Worm (Caenorhabditis elegans) whole organism, mixed stage, embryonic: ENCODE measurements around the gene fbxb-11.
A peak's percentile ranks its signal among the peaks of the same experiment; 100 is the strongest.

Experiments
- blmp-1 ChIP-seq: fragments of 150-350 bp; optimal IDR thresholded peaks from 2 replicates; lab custom pipeline; 2014; ENCODE audit warnings: missing biosample characterization, missing genetic modification characterization
- ceh-39 ChIP-seq: fragments of 150-350 bp; optimal IDR thresholded peaks from 2 replicates; lab custom pipeline; 2014; ENCODE audit warnings: missing biosample characterization, missing genetic modification characterization
- ceh-43 ChIP-seq: fragments of 200-800 bp; sonication (Bioruptor generic); optimal IDR thresholded peaks from 2 replicates; lab custom pipeline; 2018; ENCODE audit warnings: mild to moderate bottlenecking, missing genetic modification characterization, moderate library complexity, missing compliant biosample characterization
- ceh-83 ChIP-seq: fragments of 200-800 bp; sonication (Bioruptor generic); optimal IDR thresholded peaks from 2 replicates; lab custom pipeline; 2018; ENCODE audit warnings: mild to moderate bottlenecking, missing genetic modification characterization, missing compliant biosample characterization
- ces-1 ChIP-seq: fragments of 150-350 bp; optimal IDR thresholded peaks from 2 replicates; lab custom pipeline; 2014; ENCODE audit warnings: missing biosample characterization, missing genetic modification reagents, missing genetic modification characterization
- cnd-1 ChIP-seq: fragments of 200-800 bp; sonication (Bioruptor generic); optimal IDR thresholded peaks from 2 replicates; lab custom pipeline; 2018; ENCODE audit warnings: mild to moderate bottlenecking, missing genetic modification characterization, missing compliant biosample characterization
- drap-1 ChIP-seq: fragments of 200-800 bp; sonication (Bioruptor generic); optimal IDR thresholded peaks from 3 replicates; lab custom pipeline; 2018; ENCODE audit warnings: mild to moderate bottlenecking, missing genetic modification characterization, missing compliant biosample characterization
- elt-3 ChIP-seq: fragments of 150-350 bp; optimal IDR thresholded peaks from 2 replicates; lab custom pipeline; 2014; ENCODE audit warnings: missing biosample characterization, missing genetic modification characterization
- flh-1 ChIP-seq: fragments of 200-800 bp; sonication (Bioruptor generic); optimal IDR thresholded peaks from 2 replicates; lab custom pipeline; 2018; ENCODE audit warnings: mild to moderate bottlenecking, missing genetic modification characterization, moderate library complexity, missing compliant biosample characterization
- ham-2 ChIP-seq: fragments of 200-800 bp; sonication (Bioruptor generic); optimal IDR thresholded peaks from 2 replicates; lab custom pipeline; 2018; ENCODE audit warnings: mild to moderate bottlenecking, missing genetic modification characterization, missing compliant biosample characterization
- hlh-1 ChIP-seq: fragments of 150-350 bp; optimal IDR thresholded peaks from 2 replicates; lab custom pipeline; 2014; ENCODE audit warnings: missing biosample characterization, missing genetic modification reagents, missing genetic modification characterization
- lin-32 ChIP-seq: fragments of 200-800 bp; sonication (Bioruptor generic); optimal IDR thresholded peaks from 2 replicates; lab custom pipeline; 2018; ENCODE audit warnings: mild to moderate bottlenecking, missing genetic modification characterization, missing compliant biosample characterization
- lsy-2 ChIP-seq: fragments of 150-350 bp; optimal IDR thresholded peaks from 2 replicates; lab custom pipeline; 2014; ENCODE audit warnings: missing biosample characterization, missing genetic modification characterization
- mab-5 ChIP-seq: fragments of 150-350 bp; optimal IDR thresholded peaks from 2 replicates; lab custom pipeline; 2014; ENCODE audit warnings: missing biosample characterization, missing genetic modification characterization
- mep-1 ChIP-seq: fragments of 150-350 bp; optimal IDR thresholded peaks from 2 replicates; lab custom pipeline; 2017; ENCODE audit warnings: missing biosample characterization, missing genetic modification reagents, missing genetic modification characterization, inconsistent platforms
- mls-2 ChIP-seq: sonication (generic microtip); optimal IDR thresholded peaks from 2 replicates; lab custom pipeline; 2016; ENCODE audit warnings: mild to moderate bottlenecking, missing genetic modification characterization, moderate library complexity, missing compliant biosample characterization
- nhr-12 ChIP-seq: fragments of 150-350 bp; optimal IDR thresholded peaks from 2 replicates; lab custom pipeline; 2014; ENCODE audit warnings: missing biosample characterization, missing genetic modification characterization
- nhr-2 ChIP-seq: fragments of 150-350 bp; optimal IDR thresholded peaks from 2 replicates; lab custom pipeline; 2014; ENCODE audit warnings: missing biosample characterization, missing genetic modification characterization
- nhr-237 ChIP-seq: fragments of 150-350 bp; optimal IDR thresholded peaks from 2 replicates; lab custom pipeline; 2014; ENCODE audit warnings: missing biosample characterization, missing genetic modification characterization
- nhr-76 ChIP-seq: sonication (generic microtip); optimal IDR thresholded peaks from 2 replicates; lab custom pipeline; 2017; ENCODE audit warnings: missing biosample characterization, missing genetic modification characterization
- pha-4 ChIP-seq: fragments of 150-350 bp; optimal IDR thresholded peaks from 2 replicates; lab custom pipeline; 2018; ENCODE audit warnings: missing biosample characterization, missing genetic modification reagents, missing genetic modification characterization
- snpc-4 ChIP-seq: fragments of 150-350 bp; optimal IDR thresholded peaks from 2 replicates; lab custom pipeline; 2014; ENCODE audit warnings: missing biosample characterization, missing genetic modification characterization
- tbx-8 ChIP-seq: fragments of 200-800 bp; sonication (Bioruptor generic); optimal IDR thresholded peaks from 2 replicates; lab custom pipeline; 2018; ENCODE audit warnings: mild to moderate bottlenecking, missing genetic modification characterization, moderate library complexity, missing compliant biosample characterization
- unc-120 ChIP-seq: sonication (generic microtip); optimal IDR thresholded peaks from 2 replicates; lab custom pipeline; 2017; ENCODE audit warnings: missing genetic modification characterization, missing compliant biosample characterization; ENCODE audit not compliant: poor library complexity, severe bottlenecking
- unc-62 ChIP-seq: fragments of 150-350 bp; optimal IDR thresholded peaks from 2 replicates; lab custom pipeline; 2014; ENCODE audit warnings: missing biosample characterization, missing genetic modification reagents, missing genetic modification characterization
- zip-8 ChIP-seq: fragments of 150-350 bp; optimal IDR thresholded peaks from 2 replicates; lab custom pipeline; 2014; ENCODE audit warnings: missing biosample characterization, missing genetic modification characterization
- ztf-11 ChIP-seq: fragments of 150-350 bp; optimal IDR thresholded peaks from 2 replicates; lab custom pipeline; 2014; ENCODE audit warnings: missing biosample characterization, missing genetic modification characterization

The fbxb-11 gene

DNA sequence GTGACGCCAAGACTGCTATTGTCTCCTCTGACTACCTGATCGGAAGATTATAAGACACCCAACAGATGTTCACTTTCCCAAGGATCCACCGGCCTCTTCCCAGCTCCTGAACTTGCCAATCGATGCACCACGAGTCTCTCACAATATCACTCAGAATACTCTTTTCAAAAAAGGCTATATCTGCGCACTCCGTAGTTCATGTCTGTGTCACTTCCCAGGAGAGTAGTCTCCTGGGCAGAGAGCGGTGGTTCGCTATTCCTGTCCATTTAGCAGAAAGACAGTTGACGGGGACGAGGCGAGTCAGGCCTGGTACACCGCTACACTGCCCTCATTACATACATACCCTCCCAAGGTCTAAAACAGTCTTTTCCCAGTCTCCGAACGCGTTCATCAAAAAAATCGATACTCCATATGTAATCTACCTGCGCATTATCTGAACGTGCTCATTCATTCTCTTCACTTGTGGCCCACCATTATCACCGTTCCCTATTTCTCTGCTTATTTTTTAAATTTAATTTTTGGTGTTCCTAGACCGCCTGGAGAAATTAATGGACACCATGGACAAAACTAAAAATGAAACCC lies 9.6 kb upstream of the fbxb-11 start, which contains the start of gene btb-6:
TSS of gene btb-6 (plus strand) at position 532 of the 582 bp plus-strand sequence.
- peak; percentile 4 for TF ChIP-seq cnd-1 (tag; lab: Kevin White, UChicago)
- TF ChIP-seq nhr-2 = peak; percentile 69
- TF ChIP-seq ceh-39 = peak; percentile 9
- TF ChIP-seq mep-1 (tag; lab: Kevin White, UChicago) = no peak

DNA sequence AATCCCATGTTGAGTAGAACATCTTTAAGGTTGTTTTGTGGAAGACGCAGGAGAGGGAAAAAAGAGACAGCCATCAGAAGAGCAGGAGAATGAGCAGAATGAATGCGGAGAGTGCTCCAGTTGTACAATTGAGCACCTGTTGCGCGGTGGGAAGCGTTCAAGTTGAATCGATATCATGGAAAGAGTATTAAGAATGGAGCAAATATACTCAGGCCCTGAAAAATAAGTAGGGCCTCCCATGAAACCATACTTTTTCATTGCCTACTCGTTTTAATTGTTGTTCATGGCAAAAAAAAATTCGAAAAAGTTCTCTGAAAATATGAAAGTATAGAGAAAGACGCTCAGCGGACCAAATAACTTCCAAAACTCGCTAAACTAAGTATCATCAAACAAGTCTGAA lies 5.3 kb upstream of the fbxb-11 start, which contains the start of gene fbxb-48:
TSS of gene fbxb-48 (minus strand) at position 101 of the 400 bp plus-strand sequence.
- TF ChIP-seq hlh-1 (peak; percentile 50), ceh-39 (no peak), tbx-8 (GFP tag; lab: Kevin White, UChicago) (no peak)

DNA sequence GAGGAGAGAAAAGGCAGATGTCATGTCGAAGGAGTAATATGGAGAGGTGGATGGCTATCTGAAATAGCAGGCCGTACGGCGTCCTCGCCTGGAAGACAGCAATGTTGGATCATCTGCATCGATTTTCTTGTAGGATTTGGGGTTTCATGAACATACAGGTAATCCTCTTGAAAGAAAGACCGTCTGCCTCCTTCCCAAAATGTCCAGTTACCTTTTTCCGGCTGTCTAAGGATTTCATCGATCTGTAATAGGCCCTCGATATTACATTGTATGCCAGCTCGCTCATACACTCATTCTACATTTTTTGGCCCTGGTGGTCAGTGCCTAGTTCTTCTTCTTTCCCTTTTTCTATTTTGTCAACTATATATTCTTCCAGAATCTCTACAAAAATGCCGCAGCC lies 2.0 kb upstream of the fbxb-11 start, which contains the start of the genes fbxb-5 and btb-8:
TSS of gene fbxb-5 (minus strand) at position 101 of the 400 bp plus-strand sequence.
TSS of gene btb-8 (plus strand) at position 377 of the 400 bp plus-strand sequence.
- TF ChIP-seq lsy-2 (tag; lab: Kevin White, UChicago) (no peak), nhr-12 (tag; lab: Kevin White, UChicago) (no peak), pha-4 (tag; lab: Kevin White, UChicago) (no peak), ceh-39 (no peak), nhr-76 (tag; lab: Kevin White, UChicago) (no peak), mls-2 (tag; lab: Kevin White, UChicago) (no peak), zip-8 (tag; lab: Kevin White, UChicago) (no peak), ztf-11 (no peak), hlh-1 (no peak)

DNA sequence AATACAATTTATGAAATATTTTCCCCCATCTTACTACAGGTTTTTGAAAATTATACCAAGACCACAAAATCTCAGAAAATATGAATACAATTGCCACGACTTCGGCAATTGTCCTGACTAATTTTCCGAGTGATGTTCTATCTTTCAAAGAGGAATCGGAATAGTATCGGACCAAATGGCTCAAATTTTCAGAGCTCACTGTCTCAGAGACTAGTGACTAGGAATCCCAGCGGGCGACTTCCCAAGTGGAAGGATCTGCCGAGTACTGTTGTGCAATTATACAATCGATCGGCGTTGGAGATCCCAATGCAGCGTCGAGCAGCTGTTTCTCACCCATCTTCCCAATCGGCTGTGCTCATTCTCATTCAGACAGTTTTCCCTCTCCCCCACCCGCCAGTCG lies 1.3 kb downstream of the fbxb-11 start, which contains the start of gene F45C12.17:
TSS of gene F45C12.17 (plus strand) at position 377 of the 400 bp plus-strand sequence.
- TF ChIP-seq ceh-39 = peak; percentile 12
- no peak for TF ChIP-seq mls-2 (tag; lab: Kevin White, UChicago)

DNA sequence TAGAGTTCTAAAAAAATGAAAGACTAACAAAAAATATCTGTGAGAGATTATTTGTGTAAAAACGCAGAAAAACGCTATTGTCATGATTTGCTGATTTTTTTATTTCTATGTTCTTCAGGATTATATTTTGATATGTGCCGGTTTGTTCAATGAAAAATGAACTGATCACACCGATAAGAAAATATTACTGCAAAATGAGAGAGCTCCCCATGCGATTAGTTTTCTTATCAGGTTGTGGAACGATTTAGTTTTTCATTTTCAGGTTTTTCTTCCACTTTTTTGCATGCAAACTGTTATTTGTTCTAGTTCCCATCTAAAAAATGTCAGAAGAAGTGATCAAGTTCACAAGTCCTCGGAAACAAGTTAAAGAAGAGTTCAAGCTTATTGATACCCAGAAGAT lies 3.8 kb downstream of the fbxb-11 start, which contains the start of gene btb-9:
TSS of gene btb-9 (plus strand) at position 254 of the 400 bp plus-strand sequence.
- no peak for TF ChIP-seq snpc-4 (tag; lab: Kevin White, UChicago)
- no peak for TF ChIP-seq unc-120 (tag; lab: Kevin White, UChicago)
- no peak for TF ChIP-seq elt-3 (tag; lab: Kevin White, UChicago)
- no peak for TF ChIP-seq ceh-43 (GFP tag; lab: Kevin White, UChicago)
- no peak for TF ChIP-seq zip-8 (tag; lab: Kevin White, UChicago)
- no peak for TF ChIP-seq ceh-83 (GFP tag; lab: Kevin White, UChicago)
- no peak for TF ChIP-seq mls-2 (tag; lab: Kevin White, UChicago)
- no peak for TF ChIP-seq lin-32 (GFP tag; lab: Kevin White, UChicago)
- TF ChIP-seq ztf-11 = no peak
- TF ChIP-seq nhr-2 = no peak
- no peak for TF ChIP-seq unc-62 (GFP tag; lab: Kevin White, UChicago)
- no peak for TF ChIP-seq hlh-1
- no peak for TF ChIP-seq lsy-2 (tag; lab: Kevin White, UChicago)
- TF ChIP-seq drap-1 = no peak
- no peak for TF ChIP-seq nhr-237 (tag; lab: Kevin White, UChicago)
- no peak for TF ChIP-seq ces-1 (GFP tag; lab: Kevin White, UChicago)

DNA sequence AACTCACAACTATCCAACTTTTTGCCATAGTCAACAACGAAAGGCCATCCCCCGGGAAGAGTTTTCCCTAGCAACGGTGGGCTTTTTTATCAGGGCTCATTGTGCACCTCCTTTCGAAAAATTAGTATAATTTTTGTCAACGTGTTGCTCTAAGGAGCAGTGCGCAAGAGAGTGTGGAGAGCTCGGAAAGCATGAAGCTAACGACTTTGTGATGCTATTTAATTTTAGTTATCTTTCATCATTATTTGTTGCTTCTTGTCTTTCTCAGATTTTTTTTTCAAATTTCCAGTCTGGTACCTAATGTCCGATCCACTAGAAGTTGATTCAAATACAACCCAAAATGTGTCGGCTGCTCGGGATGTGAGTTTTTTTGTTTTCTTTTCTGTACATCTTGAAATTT lies 5.7 kb downstream of the fbxb-11 start, which contains the start of gene ceh-81:
TSS of gene ceh-81 (plus strand) at position 301 of the 400 bp plus-strand sequence.
- TF ChIP-seq tbx-8 (GFP tag; lab: Kevin White, UChicago) = no peak
- no peak for TF ChIP-seq ceh-83 (GFP tag; lab: Kevin White, UChicago)
- no peak for TF ChIP-seq hlh-1
- TF ChIP-seq pha-4 (tag; lab: Kevin White, UChicago) = no peak
- TF ChIP-seq blmp-1 (tag; lab: Kevin White, UChicago) = no peak
- TF ChIP-seq ham-2 (GFP tag; lab: Kevin White, UChicago) = no peak
- TF ChIP-seq ces-1 (GFP tag; lab: Kevin White, UChicago) = no peak
- TF ChIP-seq nhr-2 = no peak
- no peak for TF ChIP-seq ztf-11
- no peak for TF ChIP-seq lsy-2 (tag; lab: Kevin White, UChicago)
- no peak for TF ChIP-seq flh-1
- no peak for TF ChIP-seq mab-5
- TF ChIP-seq nhr-76 (tag; lab: Kevin White, UChicago) = no peak
- TF ChIP-seq mep-1 (tag; lab: Kevin White, UChicago) = no peak
- TF ChIP-seq nhr-12 (tag; lab: Kevin White, UChicago) = no peak
- TF ChIP-seq, all 35 proteins: peak for 0
